Fruit fly (Drosophila melanogaster) Kc167 (cell line): ENCODE results near the gene Or65a.

Experiments
- Myc ChIP-seq: fragments of >200 bp; optimal IDR thresholded peaks from 2 replicates; lab custom pipeline; 2017; ENCODE audit warnings: missing external identifiers
- Sin3A ChIP-seq: fragments of >200 bp; optimal IDR thresholded peaks from 2 replicates; lab custom pipeline; 2018; ENCODE audit warnings: missing external identifiers
- insv ChIP-seq: fragments of >200 bp; optimal IDR thresholded peaks from 3 replicates; lab custom pipeline; 2018; ENCODE audit warnings: missing external identifiers
- ttk ChIP-seq: sonication (Bioruptor generic); optimal IDR thresholded peaks from 2 replicates; lab custom pipeline; 2017; ENCODE audit warnings: missing external identifiers

DNA sequence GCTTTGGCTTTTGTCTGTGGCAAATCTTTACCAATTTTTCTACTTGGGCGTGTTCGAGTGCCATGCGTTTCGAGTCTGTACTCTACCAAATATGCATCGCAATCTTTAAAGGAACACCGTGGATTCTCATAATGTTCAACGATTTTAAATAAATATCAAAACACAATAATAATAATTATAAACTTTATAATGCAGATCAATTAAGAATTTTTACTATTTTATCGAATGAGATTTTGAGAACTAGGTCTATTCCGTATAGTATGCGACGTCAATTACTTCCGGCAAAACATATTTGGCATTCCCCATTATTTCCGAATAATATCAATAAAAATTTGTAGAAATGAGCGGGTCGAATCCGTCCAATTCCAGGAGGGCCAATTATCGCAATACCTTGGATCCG, 44.9 kb upstream of the Or65a start, which contains the start of gene CG43168:
- TF ChIP-seq insv = no peak
- no peak for TF ChIP-seq Sin3A (lab: Kevin White, UChicago)
- no peak for TF ChIP-seq Myc
- no peak for TF ChIP-seq ttk
